Worm (Caenorhabditis elegans): ENCODE measurements around the gene B0361.14.

B0361.14 gene

DNA sequence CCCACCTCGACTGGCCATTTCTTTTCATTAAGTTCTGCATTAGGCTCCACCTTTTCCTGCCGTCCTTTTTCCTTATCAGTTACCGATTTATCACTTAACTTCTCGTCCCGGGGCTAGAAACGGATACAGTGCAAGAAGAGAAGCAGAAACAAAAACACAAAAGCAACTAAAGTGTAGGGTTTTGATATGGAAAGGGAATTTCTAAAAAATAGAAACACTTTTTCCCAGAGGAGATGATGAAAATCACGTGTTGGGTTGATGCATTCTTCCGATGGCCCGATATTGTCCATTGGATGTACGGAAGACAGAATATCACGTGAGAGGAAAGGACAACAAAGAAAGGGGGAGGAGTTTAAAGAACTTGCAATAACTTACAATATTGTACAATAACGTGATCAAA is 26.5 kb downstream of the B0361.14 start:
- TF ChIP-seq ceh-88 (GFP tag; IDR thresholded peaks at IDR 0.05): no peak
- peak; percentile 2 for TF ChIP-seq ztf-4 (tag; optimal IDR thresholded peaks at IDR 0.05)
- TF ChIP-seq isw-1 (GFP tag; IDR thresholded peaks at IDR 0.05): no peak
- peak in 1 of 2 experiments; percentile 84 for TF ChIP-seq mdl-1 (tag; optimal IDR thresholded peaks at IDR 0.05)
- no peak for TF ChIP-seq aly-2 (tag; optimal IDR thresholded peaks at IDR 0.05)
- TF ChIP-seq C16A3.4 (tag; optimal IDR thresholded peaks at IDR 0.05): peak; percentile 21
- peak; percentile 97 for TF ChIP-seq nhr-20 (tag; optimal IDR thresholded peaks at IDR 0.05)
- no peak for TF ChIP-seq nhr-84 (tag; optimal IDR thresholded peaks at IDR 0.05)
- TF ChIP-seq blmp-1 (tag; optimal IDR thresholded peaks at IDR 0.05): peak; percentile 96
- TF ChIP-seq ama-1 (optimal IDR thresholded peaks at IDR 0.05): no peak
- TF ChIP-seq fos-1 (tag; optimal IDR thresholded peaks at IDR 0.05): no peak
- TF ChIP-seq zag-1 (tag; optimal IDR thresholded peaks at IDR 0.05): no peak
- TF ChIP-seq pax-3 (tag; optimal IDR thresholded peaks at IDR 0.05): no peak
- no peak for TF ChIP-seq nhr-77 (tag; optimal IDR thresholded peaks at IDR 0.05)
- peak; percentile 69 for TF ChIP-seq tbx-2 (tag; optimal IDR thresholded peaks at IDR 0.05)
- no peak for TF ChIP-seq efl-3 (GFP tag; optimal IDR thresholded peaks at IDR 0.05)
- TF ChIP-seq lsy-2 (tag; optimal IDR thresholded peaks at IDR 0.05): peak; percentile 65 to 68
- TF ChIP-seq C34B4.2 (tag; optimal IDR thresholded peaks at IDR 0.05): no peak
- TF ChIP-seq zip-4 (GFP tag; optimal IDR thresholded peaks at IDR 0.05): no peak
- TF ChIP-seq egl-27 (tag; optimal IDR thresholded peaks at IDR 0.05): no peak
- no peak for TF ChIP-seq ceh-63 (GFP tag; optimal IDR thresholded peaks at IDR 0.05)
- peak; percentile 2 to 53 for TF ChIP-seq efl-1 (optimal IDR thresholded peaks at IDR 0.05)
- TF ChIP-seq efl-1 (GFP tag; optimal IDR thresholded peaks at IDR 0.05 in 1 of 2): peak; percentile 24 to 95
- TF ChIP-seq mab-9 (GFP tag; IDR thresholded peaks at IDR 0.05): no peak
- TF ChIP-seq ceh-8 (GFP tag; optimal IDR thresholded peaks at IDR 0.05): no peak
- no peak for TF ChIP-seq vab-15 (tag; optimal IDR thresholded peaks at IDR 0.05)
- no peak for TF ChIP-seq pag-3 (tag; optimal IDR thresholded peaks at IDR 0.05; ENCODE audit: borderline replicate concordance, insufficient read depth)
- TF ChIP-seq nhr-12 (tag; optimal IDR thresholded peaks at IDR 0.05): no peak
- TF ChIP-seq xbp-1 (tag; optimal IDR thresholded peaks at IDR 0.05): peak; percentile 40
- TF ChIP-seq egl-13 (tag; optimal IDR thresholded peaks at IDR 0.05): no peak
- TF ChIP-seq nhr-237 (tag; optimal IDR thresholded peaks at IDR 0.05): no peak
- no peak for TF ChIP-seq hlh-17 (GFP tag; optimal IDR thresholded peaks at IDR 0.05; ENCODE audit: borderline replicate concordance)
- no peak for TF ChIP-seq jun-1 (tag; optimal IDR thresholded peaks at IDR 0.05)
- no peak for TF ChIP-seq sptf-1 (tag; optimal IDR thresholded peaks at IDR 0.05)
- no peak for TF ChIP-seq hpl-2 (GFP tag; optimal IDR thresholded peaks at IDR 0.05)
- no peak for TF ChIP-seq mef-2 (tag; optimal IDR thresholded peaks at IDR 0.05)
- no peak for TF ChIP-seq nhr-76 (tag; optimal IDR thresholded peaks at IDR 0.05)
- no peak for TF ChIP-seq Y116A8C.19 (tag; optimal IDR thresholded peaks at IDR 0.05; ENCODE audit: borderline replicate concordance)
- TF ChIP-seq aha-1 (tag; optimal IDR thresholded peaks at IDR 0.05): no peak
- TF ChIP-seq elt-3 (tag; optimal IDR thresholded peaks at IDR 0.05): peak in 5 of 6 experiments; percentile 27 to 94 (median 77)
- no peak for TF ChIP-seq lin-39 (tag; optimal IDR thresholded peaks at IDR 0.05)
- no peak for TF ChIP-seq fkh-4 (tag; optimal IDR thresholded peaks at IDR 0.05; ENCODE audit: borderline replicate concordance)
- peak; percentile 90 for TF ChIP-seq nhr-71 (tag; optimal IDR thresholded peaks at IDR 0.05)
- TF ChIP-seq nhr-85 (tag): peak; percentile 96
- no peak for TF ChIP-seq fkh-8 (tag; optimal IDR thresholded peaks at IDR 0.05)
- no peak for TF ChIP-seq elt-2 (tag; optimal IDR thresholded peaks at IDR 0.05)
- TF ChIP-seq nhr-47 (tag; optimal IDR thresholded peaks at IDR 0.05): peak; percentile 56
- TF ChIP-seq fkh-10 (GFP tag; optimal IDR thresholded peaks at IDR 0.05): no peak
- TF ChIP-seq C04F5.9 (tag; optimal IDR thresholded peaks at IDR 0.05): no peak
- TF ChIP-seq snpc-4 (tag; optimal IDR thresholded peaks at IDR 0.05): no peak
- TF ChIP-seq unc-86 (tag; optimal IDR thresholded peaks at IDR 0.05): no peak
- TF ChIP-seq ets-5 (GFP tag; IDR thresholded peaks at IDR 0.05): no peak
- TF ChIP-seq nhr-11 (tag; optimal IDR thresholded peaks at IDR 0.05): no peak
- TF ChIP-seq F16B12.6 (tag; optimal IDR thresholded peaks at IDR 0.05): no peak

Data from whole organism, L1 larva.